Worm (Caenorhabditis elegans) whole organism, L4 larva: ENCODE results near the gene gst-35.

Experiments
- F44E2.7 ChIP-seq: fragments of 200-800 bp; sonication (Bioruptor generic); IDR thresholded peaks from 2 replicates; pipeline ENCODE4 v2.1.2; 2022; ENCODE audit warnings: missing genetic modification characterization, missing compliant biosample characterization
- ZK546.5 ChIP-seq, 2 experiments: sonication (generic microtip); optimal IDR thresholded peaks; 2 replicates each; lab custom pipeline; 2017; ENCODE audit warnings: missing biosample characterization in 2 of 2, missing genetic modification characterization in 2 of 2
- fkh-10 ChIP-seq: fragments of 150-350 bp; optimal IDR thresholded peaks from 2 replicates; lab custom pipeline; 2014; ENCODE audit warnings: missing biosample characterization, missing genetic modification reagents, missing genetic modification characterization
- fos-1 ChIP-seq: fragments of 150-350 bp; optimal IDR thresholded peaks from 2 replicates; lab custom pipeline; 2014; ENCODE audit warnings: missing biosample characterization, missing genetic modification characterization

- TF ChIP-seq ZK546.5 (tag; optimal IDR thresholded peaks at IDR 0.05; lab: Kevin White, UChicago) (no peak), fos-1 (no peak), fkh-10 (GFP tag; lab: Kevin White, UChicago) (no peak), F44E2.7 (GFP tag; lab: Robert Waterston, UW) (no peak)
These were observed 27.3 kb downstream of the gst-35 start, which contains the start of gene ptr-20 for ce11 chrII:15157880-15158279.
